Fruit fly (Drosophila melanogaster): ENCODE measurements around the gene CG4995.

Gene CG4995

DNA sequence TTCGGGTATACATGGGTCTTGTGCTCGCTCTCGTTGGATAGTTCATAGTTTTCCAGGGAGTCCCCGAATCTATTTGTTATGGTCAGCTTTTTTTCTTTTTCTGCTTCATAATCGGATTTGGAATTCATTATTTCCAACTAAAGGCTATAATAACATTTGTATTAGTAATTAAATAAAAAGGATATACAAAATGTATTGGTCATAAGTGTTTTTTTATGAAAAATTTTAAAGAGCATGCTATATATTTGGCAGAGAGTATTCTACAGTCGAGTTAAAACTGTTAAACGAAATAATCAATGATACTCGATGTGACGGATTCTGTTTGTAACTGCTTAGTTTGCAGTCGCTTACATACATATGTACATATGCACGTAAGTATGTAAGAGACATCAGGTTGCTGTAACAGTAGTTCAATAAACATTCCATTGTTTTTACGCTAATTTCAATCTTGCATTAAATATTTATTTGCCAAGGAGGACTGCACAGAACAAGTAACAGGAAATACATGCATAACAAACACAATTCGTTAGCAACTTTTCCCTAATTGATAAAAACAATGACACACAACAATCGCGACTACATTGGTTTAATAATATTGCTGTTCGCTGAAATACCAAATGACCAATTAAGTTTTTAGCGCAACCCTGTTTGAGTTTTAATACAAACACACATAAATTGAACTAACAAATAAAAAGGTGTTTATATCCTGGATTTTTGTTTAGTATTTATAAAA is 23.0 kb upstream of the CG4995 start (continued):
- TF ChIP-seq HLHmδ (GFP tag; optimal IDR thresholded peaks at IDR 0.05) = no peak
- no peak for TF ChIP-seq ewg (GFP tag; optimal IDR thresholded peaks at IDR 0.05)
- TF ChIP-seq NC2β (GFP tag; optimal IDR thresholded peaks at IDR 0.05) = no peak
- TF ChIP-seq nerfin-1 (tag; optimal IDR thresholded peaks at IDR 0.05) = peak; percentile 6
- no peak for TF ChIP-seq CG32767 (GFP tag; IDR thresholded peaks at IDR 0.05)
- TF ChIP-seq hth (optimal IDR thresholded peaks at IDR 0.05) = no peak
- TF ChIP-seq CG14014 (GFP tag; IDR thresholded peaks at IDR 0.05) = no peak
- peak; percentile 17 for TF ChIP-seq Ssrp (tag; optimal IDR thresholded peaks at IDR 0.05)
- TF ChIP-seq nmo (GFP tag; optimal IDR thresholded peaks at IDR 0.05) = peak; percentile 30
- TF ChIP-seq lola (GFP tag; optimal IDR thresholded peaks at IDR 0.05) = no peak
- no peak for TF ChIP-seq chif (GFP tag; optimal IDR thresholded peaks at IDR 0.05)
- no peak for TF ChIP-seq CG11093 (GFP tag; IDR thresholded peaks at IDR 0.05)
- no peak for TF ChIP-seq fd64A (GFP tag; optimal IDR thresholded peaks at IDR 0.05)
- TF ChIP-seq sim (GFP tag; IDR thresholded peaks at IDR 0.05) = no peak
- TF ChIP-seq dmrt11E (tag; optimal IDR thresholded peaks at IDR 0.05) = peak; percentile 20
- TF ChIP-seq eve (GFP tag; optimal IDR thresholded peaks at IDR 0.05) = peak in 1 of 2 experiments; percentile 41
- 0 out of 3 replicates have a peak, but pooled peaks have one; percentile 47 for TF ChIP-seq HLH4C (GFP tag; IDR thresholded peaks at IDR 0.05; ENCODE audit: partially characterized antibody)
- TF ChIP-seq Med (GFP tag) = peak; percentile 39
- TF ChIP-seq D19A (tag; optimal IDR thresholded peaks at IDR 0.05) = peak; percentile 90
- TF ChIP-seq jing (GFP tag; optimal IDR thresholded peaks at IDR 0.05) = no peak
- TF ChIP-seq row (GFP tag; IDR thresholded peaks at IDR 0.05) = peak; percentile 47; the same call in 2 of the 3 replicates
- peak; percentile 0 for TF ChIP-seq CG18262 (tag; optimal IDR thresholded peaks at IDR 0.05)
- no peak for TF ChIP-seq crc (GFP tag; optimal IDR thresholded peaks at IDR 0.05)
- TF ChIP-seq rib (GFP tag; IDR thresholded peaks at IDR 0.05) = no peak
- no peak for TF ChIP-seq lbe (GFP tag; optimal IDR thresholded peaks at IDR 0.05)
- TF ChIP-seq ara (GFP tag; IDR thresholded peaks at IDR 0.05) = no peak
- TF ChIP-seq CG12219 (GFP tag; optimal IDR thresholded peaks at IDR 0.05) = peak; percentile 17
- TF ChIP-seq Scr (GFP tag; IDR thresholded peaks at IDR 0.05; ENCODE audit: partially characterized antibody) = peak; percentile 28; the same call in 1 of the 2 replicates
- TF ChIP-seq CG11504 (tag; optimal IDR thresholded peaks at IDR 0.05) = peak; percentile 31
- peak; percentile 23 for TF ChIP-seq CG12391 (tag; optimal IDR thresholded peaks at IDR 0.05)
- TF ChIP-seq tna (GFP tag; IDR thresholded peaks at IDR 0.05; ENCODE audit: partially characterized antibody) = no peak
- peak; percentile 62 for TF ChIP-seq onecut (GFP tag; IDR thresholded peaks at IDR 0.05)
- TF ChIP-seq ap (GFP tag; IDR thresholded peaks at IDR 0.05) = no peak
- no peak for TF ChIP-seq Sry-β (GFP tag; optimal IDR thresholded peaks at IDR 0.05)
- TF ChIP-seq MESR4 (GFP tag; optimal IDR thresholded peaks at IDR 0.05) = peak; percentile 70
- TF ChIP-seq CG14710 (tag; optimal IDR thresholded peaks at IDR 0.05) = no peak
- no peak for TF ChIP-seq CG9876 (GFP tag; optimal IDR thresholded peaks at IDR 0.05)
- TF ChIP-seq usp (GFP tag; optimal IDR thresholded peaks at IDR 0.05) = no peak
- TF ChIP-seq slbo (GFP tag; IDR thresholded peaks at IDR 0.05) = 0 out of 2 replicates have a peak, but pooled peaks have one; percentile 7
- TF ChIP-seq CG17912 (GFP tag; optimal IDR thresholded peaks at IDR 0.05) = no peak
- peak; percentile 8 for TF ChIP-seq CG17568 (GFP tag; optimal IDR thresholded peaks at IDR 0.05)
- TF ChIP-seq dmrt99B (tag; optimal IDR thresholded peaks at IDR 0.05) = peak; percentile 34
- TF ChIP-seq CG13424 (tag; optimal IDR thresholded peaks at IDR 0.05) = peak; percentile 13
- 0 out of 2 replicates have a peak, but pooled peaks have one; percentile 32 for TF ChIP-seq sob (GFP tag; IDR thresholded peaks at IDR 0.05)
- no peak for TF ChIP-seq NFAT (GFP tag; IDR thresholded peaks at IDR 0.05)
- peak; percentile 16 for TF ChIP-seq CG17359 (tag; optimal IDR thresholded peaks at IDR 0.05)
- TF ChIP-seq D (optimal IDR thresholded peaks at IDR 0.05) = no peak
- no peak for TF ChIP-seq D (GFP tag; optimal IDR thresholded peaks at IDR 0.05)
- TF ChIP-seq tio (GFP tag; optimal IDR thresholded peaks at IDR 0.05) = no peak
